Worm (Caenorhabditis elegans): ENCODE data around the gene ttn-1.
A peak's percentile ranks its signal among the peaks of the same experiment; 100 is the strongest.

ttn-1 gene

ce11 chrV:6240735-6241134 is 38.3 kb upstream of the ttn-1 start:
- TF ChIP-seq pha-4 (tag; optimal IDR thresholded peaks at IDR 0.05) (peak; percentile 97), nhr-43 (tag; optimal IDR thresholded peaks at IDR 0.05; ENCODE audit: poor library complexity, severe bottlenecking) (peak; percentile 64), lsy-12 (tag; optimal IDR thresholded peaks at IDR 0.05) (peak; percentile 1), daf-12 (tag; optimal IDR thresholded peaks at IDR 0.05) (no peak), nhr-25 (tag; optimal IDR thresholded peaks at IDR 0.05) (peak; percentile 80), mml-1 (tag; optimal IDR thresholded peaks at IDR 0.05) (peak; percentile 72), fkh-10 (GFP tag; optimal IDR thresholded peaks at IDR 0.05) (no peak), jun-1 (tag; optimal IDR thresholded peaks at IDR 0.05) (peak; percentile 61), elt-2 (tag; optimal IDR thresholded peaks at IDR 0.05) (peak; percentile 54), nfya-1 (tag; optimal IDR thresholded peaks at IDR 0.05; ENCODE audit: insufficient read depth) (peak; percentile 5), ztf-4 (tag; optimal IDR thresholded peaks at IDR 0.05) (no peak), pqm-1 (tag; optimal IDR thresholded peaks at IDR 0.05) (peak; percentile 49)

- TF ChIP-seq nfya-1 (tag; optimal IDR thresholded peaks at IDR 0.05; ENCODE audit: insufficient read depth) (peak; percentile 53), daf-12 (tag; optimal IDR thresholded peaks at IDR 0.05) (no peak), R02D3.7 (tag; optimal IDR thresholded peaks at IDR 0.05) (peak; percentile 38), mml-1 (tag; optimal IDR thresholded peaks at IDR 0.05) (peak; percentile 31), nhr-25 (tag; optimal IDR thresholded peaks at IDR 0.05) (peak; percentile 94), nhr-12 (tag; optimal IDR thresholded peaks at IDR 0.05) (no peak), pqm-1 (tag; optimal IDR thresholded peaks at IDR 0.05) (peak; percentile 69), ceh-82 (tag; optimal IDR thresholded peaks at IDR 0.05) (no peak), elt-3 (tag; optimal IDR thresholded peaks at IDR 0.05) (peak in 2 of 3 experiments; percentile 15 to 74), tbx-2 (tag; optimal IDR thresholded peaks at IDR 0.05) (peak; percentile 22), unc-39 (tag; optimal IDR thresholded peaks at IDR 0.05) (no peak), nhr-43 (tag; optimal IDR thresholded peaks at IDR 0.05; ENCODE audit: poor library complexity, severe bottlenecking) (peak; percentile 95), mdl-1 (tag; optimal IDR thresholded peaks at IDR 0.05) (peak; percentile 44), elt-2 (tag; optimal IDR thresholded peaks at IDR 0.05) (peak; percentile 30), nhr-23 (tag; optimal IDR thresholded peaks at IDR 0.05) (peak; percentile 72)
Observed at ce11 chrV:6239855-6240254, 37.4 kb upstream of the ttn-1 start.

ce11 chrV:6238347-6238746 is 35.9 kb upstream of the ttn-1 start:
- no peak for TF ChIP-seq nhr-12 (tag; optimal IDR thresholded peaks at IDR 0.05)
- no peak for TF ChIP-seq ztf-4 (tag; optimal IDR thresholded peaks at IDR 0.05)
- TF ChIP-seq unc-39 (tag; optimal IDR thresholded peaks at IDR 0.05), result no peak
- peak; percentile 42 for TF ChIP-seq nhr-25 (tag; optimal IDR thresholded peaks at IDR 0.05)
- no peak for TF ChIP-seq R02D3.7 (tag; optimal IDR thresholded peaks at IDR 0.05)
- TF ChIP-seq nhr-43 (tag; optimal IDR thresholded peaks at IDR 0.05; ENCODE audit: poor library complexity, severe bottlenecking), result peak; percentile 77
- no peak for TF ChIP-seq aly-2 (tag; optimal IDR thresholded peaks at IDR 0.05)
- TF ChIP-seq ceh-9 (tag; optimal IDR thresholded peaks at IDR 0.05), result no peak
- peak; percentile 30 for TF ChIP-seq nhr-23 (tag; optimal IDR thresholded peaks at IDR 0.05)
- peak; percentile 27 for TF ChIP-seq nhr-76 (tag; optimal IDR thresholded peaks at IDR 0.05)
- no peak for TF ChIP-seq sea-2 (GFP tag; optimal IDR thresholded peaks at IDR 0.05)
- no peak for TF ChIP-seq egl-5 (tag; optimal IDR thresholded peaks at IDR 0.05)

- TF ChIP-seq aly-2 (tag; optimal IDR thresholded peaks at IDR 0.05) (no peak), ztf-4 (tag; optimal IDR thresholded peaks at IDR 0.05) (no peak), pha-4 (tag; optimal IDR thresholded peaks at IDR 0.05) (peak; percentile 44), nhr-25 (tag; optimal IDR thresholded peaks at IDR 0.05) (no peak), fkh-2 (tag; optimal IDR thresholded peaks at IDR 0.05) (no peak), nhr-77 (tag; optimal IDR thresholded peaks at IDR 0.05) (no peak)
Observed at ce11 chrV:6234876-6235275, 32.4 kb upstream of the ttn-1 start, which contains the start of gene K08B12.3. Gene K08B12.3 (plus strand): TSS chrV:6235176.

ce11 chrV:6233952-6234351 is 31.5 kb upstream of the ttn-1 start:
- TF ChIP-seq egl-27 (tag; optimal IDR thresholded peaks at IDR 0.05), result no peak
- no peak for TF ChIP-seq nhr-67 (tag; optimal IDR thresholded peaks at IDR 0.05)
- TF ChIP-seq sea-2 (GFP tag; optimal IDR thresholded peaks at IDR 0.05), result no peak
- TF ChIP-seq unc-39 (tag; optimal IDR thresholded peaks at IDR 0.05), result no peak
- TF ChIP-seq nhr-28 (tag; optimal IDR thresholded peaks at IDR 0.05), result no peak
- TF ChIP-seq aly-2 (tag; optimal IDR thresholded peaks at IDR 0.05), result no peak
- no peak for TF ChIP-seq nhr-25 (tag; optimal IDR thresholded peaks at IDR 0.05)
- no peak for TF ChIP-seq elt-2 (tag; optimal IDR thresholded peaks at IDR 0.05)
- no peak for TF ChIP-seq unc-62 (GFP tag; optimal IDR thresholded peaks at IDR 0.05)
- TF ChIP-seq lin-39 (tag; optimal IDR thresholded peaks at IDR 0.05), result no peak
- TF ChIP-seq nhr-12 (tag; optimal IDR thresholded peaks at IDR 0.05), result no peak
- TF ChIP-seq nhr-237 (tag; optimal IDR thresholded peaks at IDR 0.05), result no peak
- TF ChIP-seq fos-1 (tag; optimal IDR thresholded peaks at IDR 0.05), result no peak
- TF ChIP-seq snpc-4 (tag; optimal IDR thresholded peaks at IDR 0.05), result no peak
- TF ChIP-seq mdl-1 (tag; optimal IDR thresholded peaks at IDR 0.05), result no peak
- TF ChIP-seq ceh-82 (tag; optimal IDR thresholded peaks at IDR 0.05), result no peak
- TF ChIP-seq fkh-10 (GFP tag; optimal IDR thresholded peaks at IDR 0.05), result no peak
- no peak for TF ChIP-seq ZK546.5 (tag; optimal IDR thresholded peaks at IDR 0.05)
- TF ChIP-seq nhr-11 (tag; optimal IDR thresholded peaks at IDR 0.05), result no peak
- TF ChIP-seq ceh-9 (tag; optimal IDR thresholded peaks at IDR 0.05), result no peak

Measured in whole organism, L3 larva.